Worm (Caenorhabditis elegans) whole organism, early embryonic: ENCODE data around the gene Y110A2AL.7.

Experiments
- B0310.2 ChIP-seq: sonication (generic microtip); optimal IDR thresholded peaks from 2 replicates; lab custom pipeline; 2016; ENCODE audit warnings: mild to moderate bottlenecking, missing genetic modification characterization, missing compliant biosample characterization
- F13C5.2 ChIP-seq: sonication (generic microtip); optimal IDR thresholded peaks from 2 replicates; lab custom pipeline; 2017; ENCODE audit warnings: mild to moderate bottlenecking, missing genetic modification characterization, inconsistent platforms, missing compliant biosample characterization
- aly-1 ChIP-seq: sonication (generic microtip); optimal IDR thresholded peaks from 2 replicates; lab custom pipeline; 2016; ENCODE audit warnings: missing genetic modification characterization, missing compliant biosample characterization
- ama-1 ChIP-seq: fragments of 150-350 bp; optimal IDR thresholded peaks from 2 replicates; lab custom pipeline; 2014
- ceh-13 ChIP-seq: fragments of 200-800 bp; sonication (Bioruptor generic); optimal IDR thresholded peaks from 2 replicates; lab custom pipeline; 2018; ENCODE audit warnings: mild to moderate bottlenecking, missing genetic modification characterization, missing compliant biosample characterization
- ceh-36 ChIP-seq: sonication (generic microtip); optimal IDR thresholded peaks from 2 replicates; lab custom pipeline; 2016; ENCODE audit warnings: missing genetic modification characterization, inconsistent platforms, missing compliant biosample characterization
- ets-7 ChIP-seq: sonication (generic microtip); optimal IDR thresholded peaks from 2 replicates; lab custom pipeline; 2016; ENCODE audit warnings: missing genotype, missing genetic modification characterization, missing compliant biosample characterization
- flt-1 ChIP-seq: fragments of 200-800 bp; sonication (Bioruptor generic); IDR thresholded peaks from 2 replicates; pipeline ENCODE4 v1.3.6; 2022; ENCODE audit warnings: missing genetic modification characterization, missing compliant biosample characterization
- hmbx-1 ChIP-seq: sonication (generic microtip); optimal IDR thresholded peaks from 2 replicates; lab custom pipeline; 2016; ENCODE audit warnings: mild to moderate bottlenecking, missing genetic modification characterization, missing compliant biosample characterization
- hmg-4 ChIP-seq: fragments of 200-800 bp; sonication (Bioruptor generic); optimal IDR thresholded peaks from 2 replicates; lab custom pipeline; 2018; ENCODE audit warnings: mild to moderate bottlenecking, missing genetic modification characterization, missing compliant biosample characterization
- hnd-1 ChIP-seq: sonication (generic microtip); optimal IDR thresholded peaks from 2 replicates; lab custom pipeline; 2016; ENCODE audit warnings: missing genetic modification characterization, missing compliant biosample characterization
- pes-1 ChIP-seq: fragments of 200-800 bp; sonication (Bioruptor generic); IDR thresholded peaks from 2 replicates; pipeline ENCODE4 v1.3.6; 2022; ENCODE audit warnings: missing genetic modification reagents, missing genetic modification characterization, missing compliant biosample characterization
- scrt-1 ChIP-seq: fragments of 200-800 bp; sonication (Bioruptor generic); IDR thresholded peaks from 2 replicates; pipeline ENCODE4 v1.3.6; 2022; ENCODE audit warnings: missing genetic modification characterization, missing compliant biosample characterization
- sea-1 ChIP-seq: fragments of 200-800 bp; sonication (Bioruptor generic); conservative IDR thresholded peaks from 2 replicates; pipeline ENCODE4 v1.3.6; 2022; ENCODE audit warnings: missing genetic modification characterization, missing compliant biosample characterization
- tbx-11 ChIP-seq: fragments of 200-800 bp; sonication (Bioruptor generic); IDR thresholded peaks from 2 replicates; pipeline ENCODE4 v1.3.6; 2022; ENCODE audit warnings: missing genetic modification characterization, missing compliant biosample characterization
- tbx-37 ChIP-seq: fragments of 200-800 bp; sonication (Bioruptor generic); conservative IDR thresholded peaks from 2 replicates; pipeline ENCODE4 v1.3.6; 2022; ENCODE audit warnings: missing genetic modification reagents, missing genetic modification characterization, missing compliant biosample characterization
- tra-4 ChIP-seq: sonication (generic microtip); optimal IDR thresholded peaks from 2 replicates; lab custom pipeline; 2017; ENCODE audit warnings: missing genetic modification characterization, missing compliant biosample characterization

Gene Y110A2AL.7

ce11 chrII:2804245-2804644 lies 38.7 kb downstream of the Y110A2AL.7 start:
- no peak for TF ChIP-seq ama-1
- no peak for TF ChIP-seq hmg-4 (GFP tag; lab: Kevin White, UChicago)
- TF ChIP-seq tra-4 (tag; lab: Kevin White, UChicago) = no peak
- no peak for TF ChIP-seq pes-1 (GFP tag; lab: Robert Waterston, UW)
- no peak for TF ChIP-seq tbx-11
- TF ChIP-seq ets-7 = no peak
- TF ChIP-seq B0310.2 = no peak
- TF ChIP-seq sea-1 (GFP tag; lab: Robert Waterston, UW) = no peak
- no peak for TF ChIP-seq tbx-37 (GFP tag; lab: Robert Waterston, UW)
- TF ChIP-seq F13C5.2 (tag; lab: Kevin White, UChicago) = no peak
- no peak for TF ChIP-seq hmbx-1 (tag; lab: Kevin White, UChicago)
- TF ChIP-seq hnd-1 (tag; lab: Kevin White, UChicago) = no peak

ce11 chrII:2802804-2803586 lies 40.0 kb downstream of the Y110A2AL.7 start:
- TF ChIP-seq tbx-11 = no peak
- no peak for TF ChIP-seq ets-7
- no peak for TF ChIP-seq pes-1 (GFP tag; lab: Robert Waterston, UW)
- TF ChIP-seq F13C5.2 (tag; lab: Kevin White, UChicago) = no peak
- no peak for TF ChIP-seq ceh-13 (GFP tag; lab: Kevin White, UChicago)
- TF ChIP-seq hnd-1 (tag; lab: Kevin White, UChicago) = no peak
- TF ChIP-seq tra-4 (tag; lab: Kevin White, UChicago) = no peak
- no peak for TF ChIP-seq ama-1

DNA sequence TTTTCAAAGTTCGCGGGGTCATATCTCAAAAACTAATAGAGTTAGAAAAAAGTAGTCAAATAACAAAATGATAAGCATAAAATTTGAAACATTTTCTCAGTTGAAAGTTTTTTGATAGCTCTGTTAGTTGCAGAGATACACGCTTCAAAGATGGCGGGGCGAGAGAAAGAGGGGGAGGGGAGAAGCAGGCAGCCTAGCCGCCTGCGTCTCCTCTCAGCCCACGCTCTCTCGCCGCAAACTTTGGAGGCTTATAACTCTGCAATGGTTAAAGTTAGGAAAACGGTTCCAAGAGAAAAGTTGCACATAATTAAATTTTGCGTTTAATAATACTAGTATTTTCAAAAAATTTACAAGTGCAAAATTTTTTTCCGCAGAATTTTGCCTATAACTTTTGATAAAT lies 41.2 kb downstream of the Y110A2AL.7 start:
- TF ChIP-seq tbx-37 (GFP tag; lab: Robert Waterston, UW) (no peak), hmbx-1 (tag; lab: Kevin White, UChicago) (no peak), hnd-1 (tag; lab: Kevin White, UChicago) (no peak), ets-7 (no peak), pes-1 (GFP tag; lab: Robert Waterston, UW) (no peak), ceh-13 (GFP tag; lab: Kevin White, UChicago) (no peak), aly-1 (no peak), B0310.2 (no peak)

- TF ChIP-seq hmbx-1 (tag; lab: Kevin White, UChicago) (no peak), scrt-1 (GFP tag; lab: Robert Waterston, UW) (no peak), F13C5.2 (tag; lab: Kevin White, UChicago) (no peak), ets-7 (no peak), ama-1 (no peak), tbx-11 (no peak), ceh-13 (GFP tag; lab: Kevin White, UChicago) (no peak), hnd-1 (tag; lab: Kevin White, UChicago) (no peak), sea-1 (GFP tag; lab: Robert Waterston, UW) (no peak), flt-1 (no peak), aly-1 (no peak), tbx-37 (GFP tag; lab: Robert Waterston, UW) (no peak), pes-1 (GFP tag; lab: Robert Waterston, UW) (no peak), B0310.2 (no peak), ceh-36 (tag; lab: Kevin White, UChicago) (no peak), tra-4 (tag; lab: Kevin White, UChicago) (no peak)
Measured at ce11 chrII:2800550-2801233, 42.3 kb downstream of the Y110A2AL.7 start, which contains the start of gene nhr-119. Gene nhr-119, minus strand, starts transcription at chrII:2800600.

- TF ChIP-seq tbx-37 (GFP tag; lab: Robert Waterston, UW) = no peak
- TF ChIP-seq pes-1 (GFP tag; lab: Robert Waterston, UW) = no peak
- no peak for TF ChIP-seq B0310.2
- no peak for TF ChIP-seq hmg-4 (GFP tag; lab: Kevin White, UChicago)
- TF ChIP-seq tra-4 (tag; lab: Kevin White, UChicago) = no peak
- no peak for TF ChIP-seq ceh-13 (GFP tag; lab: Kevin White, UChicago)
- TF ChIP-seq aly-1 = no peak
- no peak for TF ChIP-seq flt-1
- TF ChIP-seq sea-1 (GFP tag; lab: Robert Waterston, UW) = no peak
- TF ChIP-seq ceh-36 (tag; lab: Kevin White, UChicago) = no peak
- no peak for TF ChIP-seq hnd-1 (tag; lab: Kevin White, UChicago)
- TF ChIP-seq ets-7 = no peak
- TF ChIP-seq hmbx-1 (tag; lab: Kevin White, UChicago) = no peak
- no peak for TF ChIP-seq tbx-11
- no peak for TF ChIP-seq scrt-1 (GFP tag; lab: Robert Waterston, UW)
Measured at ce11 chrII:2797951-2798350, 45.0 kb downstream of the Y110A2AL.7 start.

ce11 chrII:2796431-2796830 lies 46.6 kb downstream of the Y110A2AL.7 start:
- no peak for TF ChIP-seq B0310.2

DNA sequence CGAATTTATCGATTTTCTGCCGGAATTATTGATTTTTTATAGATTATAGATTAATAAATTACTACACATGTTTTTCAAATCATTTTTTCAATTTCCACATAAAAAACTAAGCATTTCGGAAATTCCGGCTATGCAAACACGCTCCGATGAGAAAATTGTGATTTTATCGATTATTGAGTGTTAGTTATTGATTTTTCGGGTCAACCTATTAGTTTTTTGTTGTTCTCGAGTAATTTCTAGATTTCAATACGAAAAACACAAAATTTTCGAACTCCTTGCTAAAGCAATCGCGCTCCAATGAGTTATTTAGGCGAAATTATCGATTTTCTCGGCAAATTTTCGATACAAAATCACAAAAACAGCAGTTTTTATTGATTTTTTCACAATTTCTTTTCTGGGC lies 47.6 kb downstream of the Y110A2AL.7 start:
- TF ChIP-seq hnd-1 (tag; lab: Kevin White, UChicago) (no peak), flt-1 (no peak), tra-4 (tag; lab: Kevin White, UChicago) (no peak), ceh-13 (GFP tag; lab: Kevin White, UChicago) (no peak), B0310.2 (no peak), ets-7 (no peak), scrt-1 (GFP tag; lab: Robert Waterston, UW) (no peak), aly-1 (no peak), F13C5.2 (tag; lab: Kevin White, UChicago) (no peak), hmbx-1 (tag; lab: Kevin White, UChicago) (no peak), ceh-36 (tag; lab: Kevin White, UChicago) (no peak)
